Worm (Caenorhabditis elegans): Measurements from ENCODE around the gene fbxa-1.

DNA sequence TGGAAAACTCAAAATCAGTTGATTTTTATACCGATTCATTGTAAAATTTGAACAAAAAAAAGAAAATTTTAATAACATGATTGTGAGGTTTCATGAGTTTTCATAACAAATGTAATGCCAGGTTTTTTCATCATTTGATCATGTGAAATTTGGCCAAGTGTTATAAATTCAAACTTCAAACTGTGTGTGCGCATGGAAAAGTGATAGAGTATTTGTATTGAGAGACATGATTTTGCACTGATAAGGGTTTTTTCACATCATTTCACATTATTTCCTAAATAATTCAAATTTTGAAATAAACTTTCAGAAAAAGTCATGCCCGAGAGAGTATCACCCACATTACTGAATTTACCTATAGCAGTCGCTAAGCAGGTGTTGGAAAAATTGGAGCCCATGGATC is 16.8 kb downstream of the fbxa-1 start, which contains the start of gene fbxa-219:
- TF ChIP-seq aly-2 (tag; optimal IDR thresholded peaks at IDR 0.05) (no peak), egl-27 (tag; optimal IDR thresholded peaks at IDR 0.05) (no peak), elt-3 (tag; optimal IDR thresholded peaks at IDR 0.05) (no peak), fos-1 (tag; optimal IDR thresholded peaks at IDR 0.05) (peak; percentile 13), ceh-82 (tag; optimal IDR thresholded peaks at IDR 0.05) (no peak), snpc-4 (tag; optimal IDR thresholded peaks at IDR 0.05) (no peak), nhr-12 (tag; optimal IDR thresholded peaks at IDR 0.05) (no peak), dmd-4 (tag; optimal IDR thresholded peaks at IDR 0.05) (no peak), ztf-11 (tag; optimal IDR thresholded peaks at IDR 0.05) (no peak), nhr-23 (tag; optimal IDR thresholded peaks at IDR 0.05) (no peak)

All from whole organism, L2 larva.